Worm (Caenorhabditis elegans): Measurements from ENCODE around the gene C05B5.4.

DNA sequence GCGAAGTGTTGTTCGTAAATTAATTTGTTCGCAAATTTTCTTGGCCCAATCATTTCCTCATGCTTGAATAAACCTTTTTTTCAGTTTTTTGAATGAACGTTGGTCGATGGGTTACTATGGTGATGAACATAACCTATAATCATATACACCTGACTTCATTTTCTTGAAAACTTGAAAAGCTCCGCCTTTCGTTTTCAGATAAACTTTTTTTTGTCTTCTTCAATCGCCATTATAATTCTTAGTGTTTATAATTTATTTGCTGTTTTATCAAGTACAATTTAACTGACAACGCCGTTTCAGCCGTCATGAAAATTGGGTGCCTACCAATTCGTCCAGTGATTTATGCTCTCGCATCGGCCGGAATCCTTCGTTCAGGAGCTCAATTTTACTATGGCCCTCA is 43.5 kb downstream of the C05B5.4 start, which contains the start of gene M04D8.7:
- TF ChIP-seq ceh-58 (GFP tag; IDR thresholded peaks at IDR 0.05) (no peak), Y79H2A.3 (GFP tag; conservative IDR thresholded peaks at IDR 0.05) (no peak), attf-6 (GFP tag; IDR thresholded peaks at IDR 0.05) (no peak), nhr-120 (GFP tag; IDR thresholded peaks at IDR 0.05) (no peak), F57C9.4 (tag; optimal IDR thresholded peaks at IDR 0.05) (no peak), F49E8.2 (tag; optimal IDR thresholded peaks at IDR 0.05; ENCODE audit: insufficient read depth) (no peak), fkh-3 (tag; optimal IDR thresholded peaks at IDR 0.05) (no peak), snpc-1.3 (tag; optimal IDR thresholded peaks at IDR 0.05; ENCODE audit: insufficient read depth) (no peak), attf-5 (GFP tag; optimal IDR thresholded peaks at IDR 0.05) (no peak), snpc-4 (GFP tag; optimal IDR thresholded peaks at IDR 0.05) (no peak), snpc-4 (tag; optimal IDR thresholded peaks at IDR 0.05) (no peak), ama-1 (optimal IDR thresholded peaks at IDR 0.05) (no peak), ama-1 (GFP tag; optimal IDR thresholded peaks at IDR 0.05) (no peak), F10E7.11 (tag; optimal IDR thresholded peaks at IDR 0.05) (no peak)

Measured in whole organism, young adult.